Fruit fly (Drosophila melanogaster) whole organism, pupa: ENCODE results near the gene CG7231.

Source experiments
- CG12605 ChIP-seq: fragments of 200-800 bp; sonication (Bioruptor generic); IDR thresholded peaks from 2 replicates; pipeline ENCODE4 v1.3.6; 2022; ENCODE audit warnings: missing biosample characterization, missing genetic modification characterization
- CG17806 ChIP-seq: fragments of 200-800 bp; sonication (Bioruptor generic); optimal IDR thresholded peaks from 2 replicates; lab custom pipeline; 2018; ENCODE audit warnings: missing biosample characterization, mild to moderate bottlenecking, missing genetic modification characterization, moderate library complexity
- CG32121 ChIP-seq: fragments of 200-800 bp; sonication (Bioruptor generic); IDR thresholded peaks from 2 replicates; pipeline ENCODE4 v1.3.6; 2022; ENCODE audit warnings: missing biosample characterization, missing genetic modification characterization
- EcR ChIP-seq: fragments of 200-800 bp; sonication (Bioruptor generic); optimal IDR thresholded peaks from 3 replicates; lab custom pipeline; 2019; ENCODE audit warnings: missing biosample characterization, missing genetic modification characterization, mild to moderate bottlenecking, moderate library complexity, missing genetic modification reagents
- Ets98B ChIP-seq: fragments of 200-800 bp; sonication (Bioruptor generic); IDR thresholded peaks from 2 replicates; pipeline ENCODE4 v1.3.6; 2022; ENCODE audit warnings: missing biosample characterization, missing genetic modification characterization
- fd96Ca ChIP-seq: fragments of 200-800 bp; sonication (Bioruptor generic); IDR thresholded peaks from 3 replicates; pipeline ENCODE4 v1.3.6; 2022; ENCODE audit warnings: missing biosample characterization, missing genetic modification characterization
- gl ChIP-seq: fragments of 200-800 bp; sonication (Bioruptor generic); optimal IDR thresholded peaks from 2 replicates; lab custom pipeline; 2018; ENCODE audit warnings: missing biosample characterization, mild to moderate bottlenecking, missing genetic modification characterization

dm6 chr2L:7998080-7998457 is 14.3 kb downstream of the CG7231 start, which contains the start of gene CG7227:
- TF ChIP-seq EcR (GFP tag; lab: Kevin White, UChicago) (no peak), CG12605 (GFP tag; lab: Robert Waterston, UW) (no peak), Ets98B (GFP tag; lab: Robert Waterston, UW) (no peak), CG17806 (no peak), gl (tag; lab: Kevin White, UChicago) (no peak), fd96Ca (GFP tag; lab: Robert Waterston, UW) (no peak), CG32121 (GFP tag; lab: Robert Waterston, UW) (no peak)
